Worm (Caenorhabditis elegans) whole organism, L2 larva: ENCODE results near the gene acdh-7.

Experiments
- R02D3.7 ChIP-seq: fragments of 150-350 bp; optimal IDR thresholded peaks from 2 replicates; lab custom pipeline; 2014; ENCODE audit warnings: missing biosample characterization, missing genetic modification characterization
- ceh-82 ChIP-seq: fragments of 150-350 bp; optimal IDR thresholded peaks from 2 replicates; lab custom pipeline; 2014; ENCODE audit warnings: missing biosample characterization, missing genetic modification characterization
- lin-11 ChIP-seq: fragments of 150-350 bp; sonication (generic microtip); optimal IDR thresholded peaks from 2 replicates; lab custom pipeline; 2014; ENCODE audit warnings: missing biosample characterization, missing genetic modification characterization, inconsistent platforms, mixed read lengths
- lin-13 ChIP-seq: fragments of 150-350 bp; optimal IDR thresholded peaks from 2 replicates; lab custom pipeline; 2014; ENCODE audit warnings: missing biosample characterization, missing genetic modification reagents, missing genetic modification characterization
- lin-39 ChIP-seq: fragments of 150-350 bp; optimal IDR thresholded peaks from 2 replicates; lab custom pipeline; 2014; ENCODE audit warnings: missing biosample characterization, missing genetic modification reagents, missing genetic modification characterization
- nhr-11 ChIP-seq: fragments of 150-350 bp; optimal IDR thresholded peaks from 2 replicates; lab custom pipeline; 2014; ENCODE audit warnings: missing biosample characterization, missing genetic modification characterization
- nhr-25 ChIP-seq: fragments of 150-350 bp; sonication (generic microtip); optimal IDR thresholded peaks from 3 replicates; lab custom pipeline; 2014; ENCODE audit warnings: missing biosample characterization, missing genetic modification characterization
- skn-1 ChIP-seq: sonication (generic microtip); optimal IDR thresholded peaks from 2 replicates; lab custom pipeline; 2017; ENCODE audit warnings: missing biosample characterization, missing genetic modification characterization
- snpc-4 ChIP-seq: fragments of 150-350 bp; optimal IDR thresholded peaks from 2 replicates; lab custom pipeline; 2014; ENCODE audit warnings: missing biosample characterization, missing genetic modification characterization
- unc-55 ChIP-seq: fragments of 150-350 bp; sonication (generic microtip); optimal IDR thresholded peaks from 3 replicates; lab custom pipeline; 2014; ENCODE audit warnings: missing biosample characterization, missing genetic modification reagents, missing genetic modification characterization

ce11 chrX:17209265-17209664 lies 7.6 kb downstream of the acdh-7 start, which contains the start of gene T08G2.2:
- TF ChIP-seq nhr-11 (tag; lab: Kevin White, UChicago), result no peak
- TF ChIP-seq lin-13 (GFP tag; lab: Kevin White, UChicago), result no peak
- TF ChIP-seq snpc-4 (tag; lab: Kevin White, UChicago), result no peak
- TF ChIP-seq R02D3.7 (tag; lab: Kevin White, UChicago), result no peak
- TF ChIP-seq nhr-25 (tag; lab: Kevin White, UChicago), result no peak
- TF ChIP-seq lin-11, result no peak
- TF ChIP-seq unc-55 (GFP tag; lab: Kevin White, UChicago), result no peak
- no peak for TF ChIP-seq lin-39
- no peak for TF ChIP-seq ceh-82 (tag; lab: Kevin White, UChicago)
- no peak for TF ChIP-seq skn-1 (tag; lab: Kevin White, UChicago)
